Worm (Caenorhabditis elegans): ENCODE data around the gene citk-2.

- no peak for TF ChIP-seq hlh-12 (tag; optimal IDR thresholded peaks at IDR 0.05)
- no peak for TF ChIP-seq F23B12.7 (tag; optimal IDR thresholded peaks at IDR 0.05; ENCODE audit: insufficient read depth)
- no peak for TF ChIP-seq rec-8 (tag; optimal IDR thresholded peaks at IDR 0.05)
- no peak for TF ChIP-seq F52B5.7 (tag; optimal IDR thresholded peaks at IDR 0.05)
- no peak for TF ChIP-seq dpl-1 (GFP tag; optimal IDR thresholded peaks at IDR 0.05)
- TF ChIP-seq lin-54 (GFP tag; optimal IDR thresholded peaks at IDR 0.05) = no peak
- TF ChIP-seq repo-1 (tag; optimal IDR thresholded peaks at IDR 0.05) = no peak
- TF ChIP-seq lir-1 (GFP tag; conservative IDR thresholded peaks at IDR 0.05) = no peak
- no peak for TF ChIP-seq pha-4 (tag; optimal IDR thresholded peaks at IDR 0.05)
- no peak for TF ChIP-seq hsf-1 (GFP tag; IDR thresholded peaks at IDR 0.05)
These were observed 5.5 kb downstream of the citk-2 start, which contains the start of gene F59A6.4 for ce11 chrII:5004781-5005180.

Data from whole organism, young adult.